Worm (Caenorhabditis elegans): Measurements from ENCODE around the gene bgal-2.

- TF ChIP-seq him-1 (tag; optimal IDR thresholded peaks at IDR 0.05) (no peak), W03F9.2 (tag; optimal IDR thresholded peaks at IDR 0.05) (no peak)
These were observed 4.9 kb downstream of the bgal-2 start, which contains the start of gene sgca-1 for ce11 chrX:6788965-6789573.
